Fruit fly (Drosophila melanogaster) whole organism, wandering third instar larva: Measurements from ENCODE around the gene CG43254.

Experiments
- Abd-B ChIP-seq: fragments of >200 bp; optimal IDR thresholded peaks from 2 replicates; lab custom pipeline; 2017; ENCODE audit warnings: missing biosample characterization, missing genetic modification characterization
- Myc ChIP-seq: fragments of >200 bp; optimal IDR thresholded peaks from 2 replicates; lab custom pipeline; 2017
- brk ChIP-seq: fragments of 200-800 bp; sonication (Bioruptor generic); optimal IDR thresholded peaks from 2 replicates; lab custom pipeline; 2016; ENCODE audit warnings: missing biosample characterization, mild to moderate bottlenecking, missing genetic modification characterization
- fru ChIP-seq: fragments of 200-800 bp; sonication (Bioruptor generic); optimal IDR thresholded peaks from 3 replicates; lab custom pipeline; 2016; ENCODE audit warnings: missing biosample characterization, mild to moderate bottlenecking, missing genetic modification characterization
- lola ChIP-seq: fragments of >200 bp; optimal IDR thresholded peaks from 2 replicates; lab custom pipeline; 2017; ENCODE audit warnings: missing biosample characterization, missing genetic modification characterization
- pan ChIP-seq: fragments of >200 bp; optimal IDR thresholded peaks from 2 replicates; lab custom pipeline; 2017
- sv ChIP-seq: fragments of 200-800 bp; sonication (Bioruptor generic); optimal IDR thresholded peaks from 3 replicates; lab custom pipeline; 2016; ENCODE audit warnings: missing biosample characterization, missing genetic modification characterization

DNA sequence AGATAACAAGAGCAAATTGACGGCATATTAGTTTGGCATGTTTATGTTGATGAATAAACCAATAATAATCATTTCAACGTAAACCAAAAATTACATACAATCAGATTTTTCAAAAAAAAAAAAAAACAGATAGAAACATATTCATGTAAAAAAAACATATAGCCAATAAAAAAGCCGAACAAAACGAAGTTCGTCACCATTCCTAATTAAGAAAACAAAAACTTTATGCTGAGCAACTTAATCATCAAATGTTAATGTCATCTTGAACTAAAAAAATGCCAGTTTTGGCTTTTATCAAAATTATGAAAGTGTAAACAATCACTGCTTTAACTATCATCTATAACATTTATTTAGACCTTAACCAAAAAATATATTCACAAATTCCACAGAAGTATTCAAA, 18.5 kb upstream of the CG43254 start, which contains the start of gene CG10919:
- no peak for TF ChIP-seq brk (GFP tag; lab: Kevin White, UChicago)
- no peak for TF ChIP-seq lola (GFP tag; lab: Kevin White, UChicago)
- TF ChIP-seq fru (GFP tag; lab: Kevin White, UChicago) = no peak
- TF ChIP-seq sv (GFP tag; lab: Kevin White, UChicago) = no peak
- TF ChIP-seq Abd-B (GFP tag; lab: Kevin White, UChicago) = no peak
- no peak for TF ChIP-seq Myc
- no peak for TF ChIP-seq pan (lab: Kevin White, UChicago)
